Fruit fly (Drosophila melanogaster): ENCODE results near the gene CG32409.

Gene CG32409

DNA sequence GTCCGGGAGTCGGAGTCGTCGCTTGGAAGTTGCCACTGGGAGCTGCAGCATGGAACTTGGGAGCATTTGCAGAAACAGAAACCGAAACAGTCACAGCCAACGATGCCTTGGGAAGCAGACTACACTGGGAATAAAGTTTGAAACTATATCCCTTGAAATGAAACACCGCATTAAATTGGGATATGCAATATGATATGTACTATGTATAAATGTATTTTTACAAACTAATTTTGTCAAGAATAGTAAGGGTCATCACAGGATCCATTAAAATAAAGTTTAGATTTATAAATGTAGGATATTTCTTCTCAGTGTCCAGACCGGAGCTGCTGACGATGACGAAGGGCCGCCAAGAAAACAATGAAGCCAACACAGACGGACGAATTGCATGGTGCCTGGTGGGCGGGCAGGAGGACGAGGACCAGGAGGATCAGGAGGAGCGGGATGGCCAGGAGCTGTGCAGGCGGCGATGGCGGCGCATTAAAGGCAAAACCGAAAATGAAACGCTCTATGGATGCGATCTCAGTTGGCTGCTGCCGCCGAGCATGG, 35.4 kb upstream of the CG32409 start:
- TF ChIP-seq cic (GFP tag; optimal IDR thresholded peaks at IDR 0.05), result no peak
- no peak for TF ChIP-seq cnc (optimal IDR thresholded peaks at IDR 0.05)
- no peak for TF ChIP-seq CG14711 (tag; optimal IDR thresholded peaks at IDR 0.05)
- no peak for TF ChIP-seq toe (GFP tag; optimal IDR thresholded peaks at IDR 0.05)
- TF ChIP-seq CG7045 (GFP tag; optimal IDR thresholded peaks at IDR 0.05), result no peak
- TF ChIP-seq CG1620 (GFP tag; optimal IDR thresholded peaks at IDR 0.05), result no peak
- no peak for TF ChIP-seq kay (GFP tag; ENCODE audit: borderline replicate concordance)
- no peak for TF ChIP-seq CG5204 (GFP tag; optimal IDR thresholded peaks at IDR 0.05)
- TF ChIP-seq Mnt (GFP tag; optimal IDR thresholded peaks at IDR 0.05), result no peak

DNA sequence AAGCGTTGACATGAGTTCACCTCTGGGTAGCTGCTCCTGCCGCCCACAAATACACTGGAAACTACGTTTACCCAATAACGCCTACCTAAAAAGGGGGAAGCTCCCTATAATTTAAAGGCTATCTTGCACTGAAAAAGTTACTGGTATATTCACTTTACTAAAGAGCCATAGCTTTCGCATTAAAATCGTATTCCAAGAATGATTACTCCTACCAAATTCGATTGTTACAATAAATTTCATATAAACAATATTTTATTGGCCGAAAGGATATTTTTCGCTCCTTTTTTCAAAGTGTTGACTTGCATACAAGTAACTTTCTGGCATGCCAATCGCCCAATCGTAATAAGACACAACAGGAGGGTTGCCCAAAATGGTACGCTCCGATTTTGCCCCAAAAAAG, 32.4 kb upstream of the CG32409 start:
- TF ChIP-seq tj (GFP tag; optimal IDR thresholded peaks at IDR 0.05) (no peak), Crg-1 (GFP tag; optimal IDR thresholded peaks at IDR 0.05) (no peak), CG7101 (tag; optimal IDR thresholded peaks at IDR 0.05) (no peak), CG5204 (GFP tag; optimal IDR thresholded peaks at IDR 0.05) (no peak), cnc (optimal IDR thresholded peaks at IDR 0.05) (no peak), Hr96 (GFP tag; optimal IDR thresholded peaks at IDR 0.05) (no peak), ovo (GFP tag; optimal IDR thresholded peaks at IDR 0.05) (no peak), CG11617 (GFP tag; optimal IDR thresholded peaks at IDR 0.05) (no peak), CG14711 (tag; optimal IDR thresholded peaks at IDR 0.05) (no peak), Mnt (GFP tag; optimal IDR thresholded peaks at IDR 0.05) (no peak), Clk (GFP tag; optimal IDR thresholded peaks at IDR 0.05) (no peak), pad (GFP tag; optimal IDR thresholded peaks at IDR 0.05) (no peak), toe (GFP tag; optimal IDR thresholded peaks at IDR 0.05) (no peak), bab1 (GFP tag; optimal IDR thresholded peaks at IDR 0.05) (no peak), CG1620 (GFP tag; optimal IDR thresholded peaks at IDR 0.05) (no peak)

DNA sequence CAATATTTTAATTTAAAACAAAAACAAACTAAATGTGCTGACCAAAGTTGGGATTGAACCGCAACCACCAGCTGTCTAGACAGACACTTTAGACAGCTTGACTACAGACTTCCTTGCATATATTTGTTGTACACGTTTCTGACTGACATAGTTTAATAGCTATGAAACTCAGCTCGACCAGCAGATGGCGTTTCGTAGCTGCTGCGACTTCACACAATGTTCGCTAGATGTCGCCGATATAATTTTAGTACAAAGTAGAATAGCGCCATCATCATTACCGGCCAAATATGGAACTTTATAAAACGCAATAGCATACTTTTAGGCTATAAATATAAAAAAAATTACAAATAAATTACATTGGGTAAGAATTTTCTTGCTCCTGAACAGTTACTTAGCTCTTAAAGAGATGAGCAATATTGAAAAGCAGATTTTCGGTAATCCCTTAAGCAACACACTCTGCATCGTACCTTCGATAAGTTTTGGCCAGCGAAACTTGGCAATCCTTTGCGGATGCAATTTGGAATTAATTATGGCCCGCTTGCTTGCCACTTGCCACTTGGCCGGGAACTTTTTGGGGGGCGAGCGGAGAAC, 29.6 kb upstream of the CG32409 start:
- TF ChIP-seq pad (GFP tag; optimal IDR thresholded peaks at IDR 0.05) (peak; percentile 58), CG11617 (GFP tag; optimal IDR thresholded peaks at IDR 0.05) (no peak), Hr96 (GFP tag; optimal IDR thresholded peaks at IDR 0.05) (peak; percentile 70), CG7101 (tag; optimal IDR thresholded peaks at IDR 0.05) (peak; percentile 45), cnc (optimal IDR thresholded peaks at IDR 0.05) (no peak), CG1620 (GFP tag; optimal IDR thresholded peaks at IDR 0.05) (peak; percentile 24), kay (GFP tag; ENCODE audit: borderline replicate concordance) (no peak), bab1 (GFP tag; optimal IDR thresholded peaks at IDR 0.05) (peak; percentile 83), Mnt (GFP tag; optimal IDR thresholded peaks at IDR 0.05) (no peak), toe (GFP tag; optimal IDR thresholded peaks at IDR 0.05) (peak; percentile 70), CG33017 (tag; optimal IDR thresholded peaks at IDR 0.05) (no peak), CG14711 (tag; optimal IDR thresholded peaks at IDR 0.05) (peak; percentile 42), CG12768 (GFP tag; optimal IDR thresholded peaks at IDR 0.05) (no peak), ovo (GFP tag; optimal IDR thresholded peaks at IDR 0.05) (no peak), tj (GFP tag; optimal IDR thresholded peaks at IDR 0.05) (no peak), cic (GFP tag; optimal IDR thresholded peaks at IDR 0.05) (no peak), Crg-1 (GFP tag; optimal IDR thresholded peaks at IDR 0.05) (peak; percentile 36), CG7045 (GFP tag; optimal IDR thresholded peaks at IDR 0.05) (peak; percentile 40), Clk (GFP tag; optimal IDR thresholded peaks at IDR 0.05) (no peak), CG5204 (GFP tag; optimal IDR thresholded peaks at IDR 0.05) (peak; percentile 20)

DNA sequence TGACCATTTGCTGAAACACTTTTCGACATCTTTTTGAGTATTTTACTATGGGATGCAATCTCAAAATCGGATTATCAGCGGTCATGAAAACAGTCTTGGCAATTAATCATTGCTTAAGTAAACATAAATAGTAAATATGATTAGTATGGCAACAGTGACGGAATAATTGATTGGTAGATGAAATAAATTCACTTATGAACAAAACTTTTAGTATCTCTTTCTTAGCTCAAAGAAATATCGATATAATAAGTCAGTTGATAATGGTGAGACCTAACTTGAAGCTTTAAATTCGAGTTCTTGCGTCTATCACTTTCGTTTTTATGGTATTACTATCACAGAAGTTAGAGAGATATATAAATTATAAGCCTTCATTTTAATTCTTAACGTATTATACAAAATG, 28.1 kb upstream of the CG32409 start, which contains the start of gene CG5568:
Gene CG5568 (plus strand): TSS at position 301 of the 400 bp plus-strand sequence.
- TF ChIP-seq CG7101 (tag; optimal IDR thresholded peaks at IDR 0.05), result no peak
- no peak for TF ChIP-seq Hr96 (GFP tag; optimal IDR thresholded peaks at IDR 0.05)
- no peak for TF ChIP-seq kay (GFP tag; ENCODE audit: borderline replicate concordance)
- TF ChIP-seq cic (GFP tag; optimal IDR thresholded peaks at IDR 0.05), result no peak
- no peak for TF ChIP-seq tj (GFP tag; optimal IDR thresholded peaks at IDR 0.05)
- TF ChIP-seq Mnt (GFP tag; optimal IDR thresholded peaks at IDR 0.05), result no peak
- TF ChIP-seq CG7045 (GFP tag; optimal IDR thresholded peaks at IDR 0.05), result no peak
- no peak for TF ChIP-seq pad (GFP tag; optimal IDR thresholded peaks at IDR 0.05)
- TF ChIP-seq toe (GFP tag; optimal IDR thresholded peaks at IDR 0.05), result no peak
- TF ChIP-seq CG1620 (GFP tag; optimal IDR thresholded peaks at IDR 0.05), result no peak
- no peak for TF ChIP-seq CG12768 (GFP tag; optimal IDR thresholded peaks at IDR 0.05)
- no peak for TF ChIP-seq bab1 (GFP tag; optimal IDR thresholded peaks at IDR 0.05)
- no peak for TF ChIP-seq Crg-1 (GFP tag; optimal IDR thresholded peaks at IDR 0.05)
- TF ChIP-seq cnc (optimal IDR thresholded peaks at IDR 0.05), result no peak
- TF ChIP-seq CG14711 (tag; optimal IDR thresholded peaks at IDR 0.05), result no peak

DNA sequence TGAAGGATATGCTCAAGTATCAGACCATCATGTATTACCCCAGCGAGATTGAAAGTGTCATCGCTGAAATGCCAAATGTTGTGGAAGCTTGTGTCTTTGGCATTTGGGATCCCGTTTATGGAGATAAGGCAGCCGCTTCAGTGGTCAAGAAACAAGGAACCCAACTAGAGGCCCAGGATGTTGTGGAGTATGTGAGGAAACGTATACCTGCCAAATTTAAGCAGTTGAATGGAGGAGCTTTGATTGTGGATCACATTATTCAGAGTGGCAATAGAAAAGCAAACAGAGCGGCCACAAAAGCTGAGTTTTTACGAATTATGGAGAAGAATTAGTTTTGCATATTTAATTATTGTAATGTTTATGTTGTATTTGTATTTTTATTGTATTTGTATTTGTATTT, 26.3 kb upstream of the CG32409 start, which contains the start of gene CG18586:
Gene CG18586 (plus strand): TSS at position 301 of the 400 bp plus-strand sequence.
- no peak for TF ChIP-seq CG12768 (GFP tag; optimal IDR thresholded peaks at IDR 0.05)
- TF ChIP-seq pad (GFP tag; optimal IDR thresholded peaks at IDR 0.05), result no peak
- no peak for TF ChIP-seq cnc (optimal IDR thresholded peaks at IDR 0.05)
- TF ChIP-seq toe (GFP tag; optimal IDR thresholded peaks at IDR 0.05), result no peak
- TF ChIP-seq CG11617 (GFP tag; optimal IDR thresholded peaks at IDR 0.05), result no peak
- TF ChIP-seq CG5204 (GFP tag; optimal IDR thresholded peaks at IDR 0.05), result no peak
- TF ChIP-seq kay (GFP tag; ENCODE audit: borderline replicate concordance), result no peak
- TF ChIP-seq CG1620 (GFP tag; optimal IDR thresholded peaks at IDR 0.05), result no peak
- no peak for TF ChIP-seq CG14711 (tag; optimal IDR thresholded peaks at IDR 0.05)

DNA sequence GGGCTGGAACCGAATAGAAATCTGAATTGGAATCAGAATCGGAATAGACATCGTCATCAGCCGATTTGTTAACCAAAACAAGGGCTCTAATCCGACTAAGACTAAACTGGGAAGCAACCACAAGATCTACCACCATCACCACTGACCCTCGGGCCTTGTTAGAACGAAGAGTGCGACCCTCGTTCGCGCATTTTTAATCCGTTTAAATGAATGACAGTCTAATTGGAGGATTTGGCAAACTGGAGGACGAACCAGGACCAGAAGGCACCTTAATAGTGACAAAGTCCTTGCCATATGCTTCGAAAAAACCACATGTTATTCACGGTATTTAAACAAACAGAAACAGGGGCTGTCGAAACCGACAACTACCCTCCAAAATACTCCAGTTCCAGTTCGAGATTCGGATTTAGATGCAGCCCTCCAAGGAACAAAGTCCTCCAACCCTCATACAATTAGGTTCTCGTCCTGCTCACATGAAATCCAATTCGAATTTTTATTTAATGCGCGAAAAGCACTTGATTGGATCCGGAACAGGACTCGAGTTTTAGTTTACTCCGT, 20.5 kb upstream of the CG32409 start:
- TF ChIP-seq cnc (optimal IDR thresholded peaks at IDR 0.05) (no peak), Hr96 (GFP tag; optimal IDR thresholded peaks at IDR 0.05) (no peak), bab1 (GFP tag; optimal IDR thresholded peaks at IDR 0.05) (no peak), tj (GFP tag; optimal IDR thresholded peaks at IDR 0.05) (no peak), CG5204 (GFP tag; optimal IDR thresholded peaks at IDR 0.05) (no peak)

Data from whole organism, adult.